Worm (Caenorhabditis elegans) whole organism, young adult: ENCODE results near the gene srj-22.

ENCODE experiments used
- B0019.2 ChIP-seq: fragments of 200-800 bp; sonication (Bioruptor generic); conservative IDR thresholded peaks from 2 replicates; pipeline ENCODE4 v1.3.6; 2022; ENCODE audit warnings: missing genetic modification reagents, missing genetic modification characterization, missing compliant biosample characterization
- B0336.3 ChIP-seq: fragments of 200-800 bp; sonication (Bioruptor generic); IDR thresholded peaks from 2 replicates; pipeline ENCODE4 v1.3.6; 2022; ENCODE audit warnings: missing genetic modification characterization, missing compliant biosample characterization
- C06A6.2 ChIP-seq: fragments of 200-800 bp; sonication (Bioruptor generic); conservative IDR thresholded peaks from 2 replicates; pipeline ENCODE4 v1.3.6; 2022; ENCODE audit warnings: missing genetic modification characterization, missing compliant biosample characterization
- F23B12.7 ChIP-seq: sonication (generic microtip); optimal IDR thresholded peaks from 2 replicates; lab custom pipeline; 2017; ENCODE audit warnings: missing genetic modification characterization, mild to moderate bottlenecking, missing compliant biosample characterization, antibody characterized with exemption, moderate library complexity; ENCODE audit not compliant: insufficient read depth
- F37B4.10 ChIP-seq: fragments of 200-800 bp; sonication (Bioruptor generic); IDR thresholded peaks from 2 replicates; pipeline ENCODE4 v1.3.6; 2022; ENCODE audit warnings: missing genetic modification characterization, missing compliant biosample characterization
- F52B5.7 ChIP-seq: sonication (generic microtip); optimal IDR thresholded peaks from 2 replicates; lab custom pipeline; 2016; ENCODE audit warnings: mild to moderate bottlenecking, missing genetic modification characterization, missing compliant biosample characterization
- F55B11.4 ChIP-seq: sonication (generic microtip); optimal IDR thresholded peaks from 2 replicates; lab custom pipeline; 2016; ENCODE audit warnings: missing compliant biosample characterization, missing genetic modification characterization, borderline replicate concordance; ENCODE audit not compliant: insufficient read depth
- F57A8.1 ChIP-seq: fragments of 200-800 bp; sonication (Bioruptor generic); optimal IDR thresholded peaks from 2 replicates; lab custom pipeline; 2018; ENCODE audit warnings: mild to moderate bottlenecking, missing genetic modification characterization, moderate library complexity, missing compliant biosample characterization
- T26A5.8 ChIP-seq: sonication (generic microtip); optimal IDR thresholded peaks from 2 replicates; lab custom pipeline; 2016; ENCODE audit warnings: missing genetic modification characterization, missing compliant biosample characterization
- Y53G8AR.9 ChIP-seq: fragments of 200-800 bp; sonication (Bioruptor generic); conservative IDR thresholded peaks from 2 replicates; pipeline ENCODE4 v1.3.6; 2022; ENCODE audit warnings: missing genetic modification reagents, missing genetic modification characterization, missing compliant biosample characterization
- attf-5 ChIP-seq: fragments of 200-800 bp; sonication (Bioruptor generic); optimal IDR thresholded peaks from 2 replicates; lab custom pipeline; 2018; ENCODE audit warnings: mild to moderate bottlenecking, missing genetic modification characterization, missing compliant biosample characterization
- attf-6 ChIP-seq: fragments of 200-800 bp; sonication (Bioruptor generic); IDR thresholded peaks from 2 replicates; pipeline ENCODE4 v1.3.6; 2022; ENCODE audit warnings: missing genetic modification reagents, missing genetic modification characterization, missing compliant biosample characterization
- bed-2 ChIP-seq: fragments of 200-800 bp; sonication (Bioruptor generic); IDR thresholded peaks from 2 replicates; pipeline ENCODE4 v1.3.6; 2022; ENCODE audit warnings: missing genetic modification reagents, missing genetic modification characterization, missing compliant biosample characterization
- ccch-3 ChIP-seq: fragments of 200-800 bp; sonication (Bioruptor generic); optimal IDR thresholded peaks from 2 replicates; lab custom pipeline; 2018; ENCODE audit warnings: mild to moderate bottlenecking, missing genetic modification characterization, missing compliant biosample characterization
- cebp-1 ChIP-seq, 2 experiments: fragments of 200-800 bp in 1 of 2; sonication (Bioruptor generic) in 1 of 2; sonication (generic microtip) in 1 of 2; IDR thresholded peaks in 1 of 2; optimal IDR thresholded peaks in 1 of 2; 2 replicates each; pipeline versions ENCODE4 v1.3.6 to Lab custom; 2017 to 2022; ENCODE audit warnings: missing compliant biosample characterization in 2 of 2, missing genetic modification characterization in 2 of 2, mild to moderate bottlenecking in 1 of 2, missing genetic modification reagents in 1 of 2, moderate library complexity in 1 of 2
- ceh-40 ChIP-seq: fragments of 200-800 bp; sonication (Bioruptor generic); IDR thresholded peaks from 2 replicates; pipeline ENCODE4 v1.3.6; 2022; ENCODE audit warnings: missing genetic modification characterization, missing compliant biosample characterization
- ceh-58 ChIP-seq: fragments of 200-800 bp; sonication (Bioruptor generic); IDR thresholded peaks from 2 replicates; pipeline ENCODE4 v1.3.6; 2022; ENCODE audit warnings: missing genetic modification characterization, missing compliant biosample characterization
- egl-18 ChIP-seq: fragments of 200-800 bp; sonication (Bioruptor generic); IDR thresholded peaks from 2 replicates; pipeline ENCODE4 v1.3.6; 2022; ENCODE audit warnings: missing genetic modification reagents, missing genetic modification characterization, missing compliant biosample characterization
- egrh-3 ChIP-seq: fragments of 200-800 bp; sonication (Bioruptor generic); IDR thresholded peaks from 2 replicates; pipeline ENCODE4 v1.3.6; 2022; ENCODE audit warnings: missing genetic modification reagents, missing genetic modification characterization, missing compliant biosample characterization
- ets-4 ChIP-seq: fragments of 200-800 bp; sonication (Bioruptor generic); optimal IDR thresholded peaks from 2 replicates; lab custom pipeline; 2018; ENCODE audit warnings: mild to moderate bottlenecking, missing genetic modification characterization, missing compliant biosample characterization
- gei-17 ChIP-seq: fragments of 200-800 bp; sonication (Bioruptor generic); optimal IDR thresholded peaks from 2 replicates; lab custom pipeline; 2018; ENCODE audit warnings: mild to moderate bottlenecking, missing genetic modification characterization, missing compliant biosample characterization
- hlh-26 ChIP-seq: fragments of 200-800 bp; sonication (Bioruptor generic); conservative IDR thresholded peaks from 2 replicates; pipeline ENCODE4 v1.3.6; 2022; ENCODE audit warnings: missing genetic modification reagents, missing genetic modification characterization, missing compliant biosample characterization
- hmg-20 ChIP-seq: fragments of 200-800 bp; sonication (Bioruptor generic); IDR thresholded peaks from 2 replicates; pipeline ENCODE4 v1.3.6; 2022; ENCODE audit warnings: missing genetic modification reagents, missing genetic modification characterization, missing compliant biosample characterization
- hrde-1 ChIP-seq: sonication (generic microtip); optimal IDR thresholded peaks from 2 replicates; lab custom pipeline; 2016; ENCODE audit warnings: missing genetic modification characterization, mild to moderate bottlenecking, missing compliant biosample characterization, moderate library complexity, missing genotype, missing genetic modification reagents, borderline replicate concordance
- hsf-1 ChIP-seq: fragments of 200-800 bp; sonication (Bioruptor generic); IDR thresholded peaks from 2 replicates; pipeline ENCODE4 v1.3.6; 2022; ENCODE audit warnings: missing genetic modification reagents, missing genetic modification characterization, missing compliant biosample characterization
- lag-1 ChIP-seq: fragments of 200-800 bp; sonication (Bioruptor generic); IDR thresholded peaks from 2 replicates; pipeline ENCODE4 v1.3.6; 2022; ENCODE audit warnings: missing genetic modification reagents, missing genetic modification characterization, missing compliant biosample characterization
- lin-26 ChIP-seq: fragments of 200-800 bp; sonication (Bioruptor generic); IDR thresholded peaks from 2 replicates; pipeline ENCODE4 v1.3.6; 2022; ENCODE audit warnings: missing genetic modification reagents, missing genetic modification characterization, missing compliant biosample characterization
- lin-35 ChIP-seq, 3 experiments: fragments of 150-350 bp in 2 of 3; sonication (generic microtip) in 1 of 3; optimal IDR thresholded peaks; 2 replicates each; lab custom pipeline; 2014 to 2018; ENCODE audit warnings: missing biosample characterization in 3 of 3, missing genetic modification characterization in 3 of 3, missing genetic modification reagents in 3 of 3
- madf-6 ChIP-seq: fragments of 200-800 bp; sonication (Bioruptor generic); IDR thresholded peaks from 2 replicates; pipeline ENCODE4 v1.3.6; 2022; ENCODE audit warnings: missing genetic modification reagents, missing genetic modification characterization, missing compliant biosample characterization
- madf-8 ChIP-seq: fragments of 200-800 bp; sonication (Bioruptor generic); conservative IDR thresholded peaks from 2 replicates; pipeline ENCODE4 v1.3.6; 2022; ENCODE audit warnings: missing genetic modification reagents, missing genetic modification characterization, missing compliant biosample characterization
- mcd-1 ChIP-seq: fragments of 200-800 bp; sonication (Bioruptor generic); IDR thresholded peaks from 2 replicates; pipeline ENCODE4 v1.3.6; 2022; ENCODE audit warnings: missing genetic modification reagents, missing genetic modification characterization, missing compliant biosample characterization
- mel-28 ChIP-seq: sonication (generic microtip); optimal IDR thresholded peaks from 2 replicates; lab custom pipeline; 2016; ENCODE audit warnings: borderline replicate concordance, mild to moderate bottlenecking, missing genetic modification characterization, missing compliant biosample characterization
- nfya-2 ChIP-seq: fragments of 200-800 bp; sonication (Bioruptor generic); IDR thresholded peaks from 2 replicates; pipeline ENCODE4 v1.3.6; 2022; ENCODE audit warnings: missing genetic modification reagents, missing genetic modification characterization, missing compliant biosample characterization
- nfyb-1 ChIP-seq: fragments of 200-800 bp; sonication (Bioruptor generic); IDR thresholded peaks from 2 replicates; pipeline ENCODE4 v1.3.6; 2022; ENCODE audit warnings: missing genetic modification reagents, missing genetic modification characterization, missing compliant biosample characterization
- nhr-179 ChIP-seq: sonication (generic microtip); optimal IDR thresholded peaks from 2 replicates; lab custom pipeline; 2016; ENCODE audit warnings: mild to moderate bottlenecking, missing genetic modification characterization, missing compliant biosample characterization
- nhr-27 ChIP-seq: fragments of 200-800 bp; sonication (Bioruptor generic); optimal IDR thresholded peaks from 2 replicates; lab custom pipeline; 2018; ENCODE audit warnings: mild to moderate bottlenecking, missing genetic modification characterization, moderate library complexity, missing compliant biosample characterization
- pbrm-1 ChIP-seq: fragments of 200-800 bp; sonication (Bioruptor generic); IDR thresholded peaks from 2 replicates; pipeline ENCODE4 v1.3.6; 2022; ENCODE audit warnings: missing genetic modification reagents, missing genetic modification characterization, missing compliant biosample characterization
- rcor-1 ChIP-seq: fragments of 200-800 bp; sonication (Bioruptor generic); IDR thresholded peaks from 2 replicates; pipeline ENCODE4 v1.3.6; 2022; ENCODE audit warnings: missing genetic modification reagents, missing genetic modification characterization, missing compliant biosample characterization
- repo-1 ChIP-seq: sonication (generic microtip); optimal IDR thresholded peaks from 2 replicates; lab custom pipeline; 2017; ENCODE audit warnings: mild to moderate bottlenecking, missing genetic modification characterization, missing compliant biosample characterization
- rpc-1 ChIP-seq, 2 experiments: fragments of 150-350 bp in 1 of 2; sonication (generic microtip) in 1 of 2; optimal IDR thresholded peaks; 2 replicates each; lab custom pipeline; 2014 to 2018; ENCODE audit warnings: missing biosample characterization in 1 of 2, missing genetic modification characterization in 1 of 2, missing genetic modification reagents in 1 of 2, missing genotype in 1 of 2
- tbx-9 ChIP-seq: sonication (generic microtip); optimal IDR thresholded peaks from 2 replicates; lab custom pipeline; 2016; ENCODE audit warnings: borderline replicate concordance, missing genetic modification characterization, inconsistent platforms, missing compliant biosample characterization
- tlf-1 ChIP-seq: fragments of 200-800 bp; sonication (Bioruptor generic); optimal IDR thresholded peaks from 2 replicates; lab custom pipeline; 2018; ENCODE audit warnings: mild to moderate bottlenecking, missing genetic modification characterization, missing compliant biosample characterization
- unc-62 ChIP-seq: fragments of 150-350 bp; optimal IDR thresholded peaks from 2 replicates; lab custom pipeline; 2014; ENCODE audit warnings: missing biosample characterization, missing genetic modification reagents, missing genetic modification characterization
- ztf-18 ChIP-seq: sonication (generic microtip); optimal IDR thresholded peaks from 2 replicates; lab custom pipeline; 2016; ENCODE audit warnings: missing genotype, mild to moderate bottlenecking, missing genetic modification characterization, missing compliant biosample characterization
- ztf-3 ChIP-seq: fragments of 200-800 bp; sonication (Bioruptor generic); optimal IDR thresholded peaks from 2 replicates; lab custom pipeline; 2018; ENCODE audit warnings: mild to moderate bottlenecking, missing genetic modification characterization, missing compliant biosample characterization
- ztf-6 ChIP-seq: fragments of 200-800 bp; sonication (Bioruptor generic); IDR thresholded peaks from 2 replicates; pipeline ENCODE4 v1.3.6; 2022; ENCODE audit warnings: missing genetic modification reagents, missing genetic modification characterization, missing compliant biosample characterization

Gene srj-22

DNA sequence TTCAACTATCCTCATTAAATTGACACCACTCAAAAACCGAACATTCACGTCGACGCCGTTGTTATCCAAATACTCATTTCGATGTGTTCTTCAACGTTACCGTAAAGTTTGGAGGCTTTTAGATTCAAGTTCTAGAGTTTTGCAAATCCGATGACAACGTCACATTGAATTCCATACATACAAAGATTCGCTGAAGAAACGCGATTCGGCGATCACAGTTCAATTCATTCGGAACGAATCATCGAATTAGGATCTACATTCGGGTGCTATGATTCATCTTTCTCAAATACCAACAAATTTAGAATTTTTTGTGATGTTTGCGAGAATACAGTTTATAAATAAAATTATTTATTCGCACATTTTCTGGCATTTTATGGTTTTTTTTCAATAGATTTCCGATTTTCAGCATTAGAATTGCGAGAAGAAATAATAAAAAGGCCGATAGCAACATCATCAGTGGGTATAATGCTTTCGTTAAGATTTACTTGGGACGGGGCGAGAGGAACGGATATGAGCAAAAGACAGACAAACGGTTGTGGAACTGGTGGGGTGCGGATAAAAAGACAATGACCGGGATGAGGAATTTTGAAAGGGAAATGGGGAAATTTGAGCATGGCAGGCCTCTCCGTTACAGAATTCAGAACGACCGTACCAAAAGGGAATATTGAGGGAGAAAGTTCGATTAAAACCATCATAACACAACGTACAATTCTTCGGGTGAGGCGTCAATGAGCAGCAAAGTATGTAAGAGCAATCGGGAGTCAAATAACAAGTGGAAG is 31.5 kb downstream of the srj-22 start (continued):
- TF ChIP-seq rcor-1 (GFP tag; lab: Robert Waterston, UW) (no peak), madf-8 (GFP tag; lab: Robert Waterston, UW) (no peak), nhr-179 (tag; lab: Kevin White, UChicago) (no peak), attf-6 (GFP tag; lab: Robert Waterston, UW) (no peak), F55B11.4 (tag; lab: Kevin White, UChicago) (no peak), hrde-1 (tag; lab: Kevin White, UChicago) (no peak), T26A5.8 (no peak), hlh-26 (no peak), F52B5.7 (tag; lab: Kevin White, UChicago) (peak; percentile 8), madf-6 (GFP tag; lab: Robert Waterston, UW) (no peak), rpc-1 (optimal IDR thresholded peaks at IDR 0.05; lab: Kevin White, UChicago) (no peak), rpc-1 (tag; optimal IDR thresholded peaks at IDR 0.05; lab: Kevin White, UChicago) (no peak), ztf-18 (tag; lab: Kevin White, UChicago) (no peak), gei-17 (GFP tag; lab: Kevin White, UChicago) (no peak), F57A8.1 (GFP tag; lab: Kevin White, UChicago) (no peak), hmg-20 (GFP tag; lab: Robert Waterston, UW) (no peak), lin-35 (GFP tag; optimal IDR thresholded peaks at IDR 0.05; lab: Kevin White, UChicago) (peak in 2 of 3 experiments; percentile 3 to 21), B0336.3 (peak; percentile 73), unc-62 (GFP tag; lab: Kevin White, UChicago) (no peak), repo-1 (tag; lab: Kevin White, UChicago) (no peak), mel-28 (tag; lab: Kevin White, UChicago) (peak; percentile 35), nfyb-1 (GFP tag; lab: Robert Waterston, UW) (peak; percentile 61; the same call in 1 of the 2 replicates), mcd-1 (GFP tag; lab: Robert Waterston, UW) (no peak), tbx-9 (no peak), ceh-40 (GFP tag; lab: Robert Waterston, UW) (0 out of 2 replicates have a peak, but pooled peaks have one; percentile 24), cebp-1 (GFP tag; IDR thresholded peaks at IDR 0.05; lab: Robert Waterston, UW) (no peak), cebp-1 (tag; optimal IDR thresholded peaks at IDR 0.05; lab: Kevin White, UChicago) (peak; percentile 55), B0019.2 (GFP tag; lab: Robert Waterston, UW) (no peak), F23B12.7 (tag; lab: Kevin White, UChicago) (peak; percentile 4), egrh-3 (GFP tag; lab: Robert Waterston, UW) (no peak), egl-18 (GFP tag; lab: Robert Waterston, UW) (no peak), lag-1 (GFP tag; lab: Robert Waterston, UW) (no peak), ceh-58 (GFP tag; lab: Robert Waterston, UW) (no peak), bed-2 (GFP tag; lab: Robert Waterston, UW) (no peak), C06A6.2 (GFP tag; lab: Robert Waterston, UW) (0 out of 2 replicates have a peak, but pooled peaks have one; percentile 17), ets-4 (no peak), nhr-27 (no peak), F37B4.10 (no peak), ccch-3 (GFP tag; lab: Kevin White, UChicago) (no peak), ztf-6 (GFP tag; lab: Robert Waterston, UW) (no peak), ztf-3 (GFP tag; lab: Kevin White, UChicago) (no peak), attf-5 (GFP tag; lab: Kevin White, UChicago) (peak; percentile 8), Y53G8AR.9 (GFP tag; lab: Robert Waterston, UW) (no peak; the same call in 1 of the 2 replicates), tlf-1 (GFP tag; lab: Kevin White, UChicago) (no peak), pbrm-1 (GFP tag; lab: Robert Waterston, UW) (no peak), nfya-2 (GFP tag; lab: Robert Waterston, UW) (no peak), lin-26 (no peak), hsf-1 (GFP tag; lab: Robert Waterston, UW) (no peak)
